Worm (Caenorhabditis elegans) whole organism, young adult: ENCODE results near the gene R13H9.6.

Experiments
- B0019.2 ChIP-seq: fragments of 200-800 bp; sonication (Bioruptor generic); conservative IDR thresholded peaks from 2 replicates; pipeline ENCODE4 v1.3.6; 2022; ENCODE audit warnings: missing genetic modification reagents, missing genetic modification characterization, missing compliant biosample characterization
- B0336.3 ChIP-seq: fragments of 200-800 bp; sonication (Bioruptor generic); IDR thresholded peaks from 2 replicates; pipeline ENCODE4 v1.3.6; 2022; ENCODE audit warnings: missing genetic modification characterization, missing compliant biosample characterization
- C06A6.2 ChIP-seq: fragments of 200-800 bp; sonication (Bioruptor generic); conservative IDR thresholded peaks from 2 replicates; pipeline ENCODE4 v1.3.6; 2022; ENCODE audit warnings: missing genetic modification characterization, missing compliant biosample characterization
- C17E4.6 ChIP-seq: fragments of 200-800 bp; sonication (Bioruptor generic); IDR thresholded peaks from 2 replicates; pipeline ENCODE4 v1.3.6; 2022; ENCODE audit warnings: missing genetic modification reagents, missing genetic modification characterization, missing compliant biosample characterization
- F37B4.10 ChIP-seq: fragments of 200-800 bp; sonication (Bioruptor generic); IDR thresholded peaks from 2 replicates; pipeline ENCODE4 v1.3.6; 2022; ENCODE audit warnings: missing genetic modification characterization, missing compliant biosample characterization
- F52B5.7 ChIP-seq: sonication (generic microtip); optimal IDR thresholded peaks from 2 replicates; lab custom pipeline; 2016; ENCODE audit warnings: mild to moderate bottlenecking, missing genetic modification characterization, missing compliant biosample characterization
- K12H6.12 ChIP-seq: fragments of 200-800 bp; sonication (Bioruptor generic); optimal IDR thresholded peaks from 2 replicates; lab custom pipeline; 2018; ENCODE audit warnings: mild to moderate bottlenecking, missing genetic modification characterization, missing compliant biosample characterization
- Y53G8AR.9 ChIP-seq: fragments of 200-800 bp; sonication (Bioruptor generic); conservative IDR thresholded peaks from 2 replicates; pipeline ENCODE4 v1.3.6; 2022; ENCODE audit warnings: missing genetic modification reagents, missing genetic modification characterization, missing compliant biosample characterization
- Y79H2A.3 ChIP-seq: fragments of 200-800 bp; sonication (Bioruptor generic); conservative IDR thresholded peaks from 2 replicates; pipeline ENCODE4 v1.3.6; 2022; ENCODE audit warnings: missing genetic modification reagents, missing genetic modification characterization, missing compliant biosample characterization
- Y95B8A.8 ChIP-seq: fragments of 200-800 bp; sonication (Bioruptor generic); IDR thresholded peaks from 2 replicates; pipeline ENCODE4 v1.3.6; 2022; ENCODE audit warnings: missing genetic modification reagents, missing genetic modification characterization, missing compliant biosample characterization
- ZK185.1 ChIP-seq: sonication (generic microtip); optimal IDR thresholded peaks from 2 replicates; lab custom pipeline; 2016; ENCODE audit warnings: mild to moderate bottlenecking, missing genetic modification characterization, missing compliant biosample characterization; ENCODE audit not compliant: poor library complexity, severe bottlenecking
- atf-7 ChIP-seq: sonication (generic microtip); optimal IDR thresholded peaks from 2 replicates; lab custom pipeline; 2017; ENCODE audit warnings: mild to moderate bottlenecking, missing genetic modification characterization, missing compliant biosample characterization
- attf-5 ChIP-seq: fragments of 200-800 bp; sonication (Bioruptor generic); optimal IDR thresholded peaks from 2 replicates; lab custom pipeline; 2018; ENCODE audit warnings: mild to moderate bottlenecking, missing genetic modification characterization, missing compliant biosample characterization
- ccch-3 ChIP-seq: fragments of 200-800 bp; sonication (Bioruptor generic); optimal IDR thresholded peaks from 2 replicates; lab custom pipeline; 2018; ENCODE audit warnings: mild to moderate bottlenecking, missing genetic modification characterization, missing compliant biosample characterization
- cebp-2 ChIP-seq: fragments of 200-800 bp; sonication (Bioruptor generic); IDR thresholded peaks from 2 replicates; pipeline ENCODE4 v1.3.6; 2022; ENCODE audit warnings: missing genetic modification characterization, missing compliant biosample characterization
- ceh-100 ChIP-seq: fragments of 200-800 bp; sonication (Bioruptor generic); IDR thresholded peaks from 2 replicates; pipeline ENCODE4 v1.3.6; 2022; ENCODE audit warnings: missing genetic modification reagents, missing genetic modification characterization, missing compliant biosample characterization
- ceh-79 ChIP-seq: sonication (generic microtip); optimal IDR thresholded peaks from 2 replicates; lab custom pipeline; 2017; ENCODE audit warnings: mild to moderate bottlenecking, missing genetic modification characterization, missing compliant biosample characterization
- chd-7 ChIP-seq: sonication (generic microtip); optimal IDR thresholded peaks from 2 replicates; lab custom pipeline; 2016; ENCODE audit warnings: mild to moderate bottlenecking, missing genetic modification characterization, moderate library complexity, missing compliant biosample characterization
- dox-1 ChIP-seq: fragments of 200-800 bp; sonication (Bioruptor generic); IDR thresholded peaks from 2 replicates; pipeline ENCODE4 v1.3.6; 2022; ENCODE audit warnings: missing genetic modification reagents, missing genetic modification characterization, missing compliant biosample characterization
- dpl-1 ChIP-seq: fragments of 150-350 bp; optimal IDR thresholded peaks from 2 replicates; lab custom pipeline; 2014; ENCODE audit warnings: missing biosample characterization, missing genetic modification reagents, missing genetic modification characterization
- egl-18 ChIP-seq: fragments of 200-800 bp; sonication (Bioruptor generic); IDR thresholded peaks from 2 replicates; pipeline ENCODE4 v1.3.6; 2022; ENCODE audit warnings: missing genetic modification reagents, missing genetic modification characterization, missing compliant biosample characterization
- ekl-4 ChIP-seq: fragments of 200-800 bp; sonication (Bioruptor generic); IDR thresholded peaks from 2 replicates; pipeline ENCODE4 v1.3.6; 2022; ENCODE audit warnings: missing genetic modification reagents, missing genetic modification characterization, missing compliant biosample characterization
- ets-4 ChIP-seq: fragments of 200-800 bp; sonication (Bioruptor generic); optimal IDR thresholded peaks from 2 replicates; lab custom pipeline; 2018; ENCODE audit warnings: mild to moderate bottlenecking, missing genetic modification characterization, missing compliant biosample characterization
- fkh-3 ChIP-seq: sonication (generic microtip); optimal IDR thresholded peaks from 2 replicates; lab custom pipeline; 2016; ENCODE audit warnings: mild to moderate bottlenecking, missing genetic modification characterization, missing compliant biosample characterization
- him-1 ChIP-seq: sonication (generic microtip); optimal IDR thresholded peaks from 2 replicates; lab custom pipeline; 2016; ENCODE audit warnings: missing genotype, missing genetic modification reagents, missing genetic modification characterization, missing compliant biosample characterization
- lin-26 ChIP-seq: fragments of 200-800 bp; sonication (Bioruptor generic); IDR thresholded peaks from 2 replicates; pipeline ENCODE4 v1.3.6; 2022; ENCODE audit warnings: missing genetic modification reagents, missing genetic modification characterization, missing compliant biosample characterization
- lin-35 ChIP-seq, 3 experiments: fragments of 150-350 bp in 2 of 3; sonication (generic microtip) in 1 of 3; optimal IDR thresholded peaks; 2 replicates each; lab custom pipeline; 2014 to 2018; ENCODE audit warnings: missing biosample characterization in 3 of 3, missing genetic modification characterization in 3 of 3, missing genetic modification reagents in 3 of 3
- madf-3 ChIP-seq: fragments of 200-800 bp; sonication (Bioruptor generic); IDR thresholded peaks from 2 replicates; pipeline ENCODE4 v1.3.6; 2022; ENCODE audit warnings: missing genetic modification reagents, missing genetic modification characterization, missing compliant biosample characterization
- madf-6 ChIP-seq: fragments of 200-800 bp; sonication (Bioruptor generic); IDR thresholded peaks from 2 replicates; pipeline ENCODE4 v1.3.6; 2022; ENCODE audit warnings: missing genetic modification reagents, missing genetic modification characterization, missing compliant biosample characterization
- mcd-1 ChIP-seq: fragments of 200-800 bp; sonication (Bioruptor generic); IDR thresholded peaks from 2 replicates; pipeline ENCODE4 v1.3.6; 2022; ENCODE audit warnings: missing genetic modification reagents, missing genetic modification characterization, missing compliant biosample characterization
- mxl-1 ChIP-seq: sonication (generic microtip); optimal IDR thresholded peaks from 2 replicates; lab custom pipeline; 2016; ENCODE audit warnings: missing genetic modification characterization, missing compliant biosample characterization
- nfyb-1 ChIP-seq: fragments of 200-800 bp; sonication (Bioruptor generic); IDR thresholded peaks from 2 replicates; pipeline ENCODE4 v1.3.6; 2022; ENCODE audit warnings: missing genetic modification reagents, missing genetic modification characterization, missing compliant biosample characterization
- pha-4 ChIP-seq: fragments of 150-350 bp; sonication (generic microtip); optimal IDR thresholded peaks from 2 replicates; lab custom pipeline; 2014; ENCODE audit warnings: missing biosample characterization, missing genetic modification reagents, missing genetic modification characterization
- rcor-1 ChIP-seq: fragments of 200-800 bp; sonication (Bioruptor generic); IDR thresholded peaks from 2 replicates; pipeline ENCODE4 v1.3.6; 2022; ENCODE audit warnings: missing genetic modification reagents, missing genetic modification characterization, missing compliant biosample characterization
- sea-2 ChIP-seq: fragments of 200-800 bp; sonication (Bioruptor generic); IDR thresholded peaks from 2 replicates; pipeline ENCODE4 v1.3.6; 2022; ENCODE audit warnings: missing genetic modification characterization, missing compliant biosample characterization
- snpc-1.3 ChIP-seq: sonication (generic microtip); optimal IDR thresholded peaks from 2 replicates; lab custom pipeline; 2017; ENCODE audit warnings: missing genetic modification characterization, mild to moderate bottlenecking, missing compliant biosample characterization, antibody characterized with exemption, moderate library complexity, missing genotype, missing genetic modification reagents; ENCODE audit not compliant: insufficient read depth
- snpc-4 ChIP-seq, 5 experiments: fragments of 150-350 bp in 1 of 5; sonication (generic microtip) in 4 of 5; optimal IDR thresholded peaks; 2 replicates each; lab custom pipeline; 2014 to 2018; ENCODE audit warnings: missing genetic modification characterization in 5 of 5, missing biosample characterization in 3 of 5, antibody characterized with exemption in 2 of 5, mild to moderate bottlenecking in 2 of 5, missing compliant biosample characterization in 2 of 5, missing genotype in 2 of 5, moderate library complexity in 2 of 5, missing genetic modification reagents in 1 of 5
- somi-1 ChIP-seq: fragments of 200-800 bp; sonication (Bioruptor generic); optimal IDR thresholded peaks from 2 replicates; lab custom pipeline; 2018; ENCODE audit warnings: mild to moderate bottlenecking, missing genetic modification characterization, missing compliant biosample characterization
- unc-130 ChIP-seq: sonication (generic microtip); optimal IDR thresholded peaks from 2 replicates; lab custom pipeline; 2016; ENCODE audit warnings: missing genetic modification reagents, missing genetic modification characterization, missing compliant biosample characterization
- unc-62 ChIP-seq: fragments of 150-350 bp; optimal IDR thresholded peaks from 2 replicates; lab custom pipeline; 2014; ENCODE audit warnings: missing biosample characterization, missing genetic modification reagents, missing genetic modification characterization
- xnd-1 ChIP-seq: sonication (generic microtip); optimal IDR thresholded peaks from 2 replicates; lab custom pipeline; 2016; ENCODE audit warnings: missing genotype, missing genetic modification reagents, missing genetic modification characterization, missing compliant biosample characterization
- ztf-28 ChIP-seq: fragments of 200-800 bp; sonication (Bioruptor generic); IDR thresholded peaks from 2 replicates; pipeline ENCODE4 v1.3.6; 2022; ENCODE audit warnings: missing genetic modification reagents, missing genetic modification characterization, missing compliant biosample characterization
- ztf-6 ChIP-seq: fragments of 200-800 bp; sonication (Bioruptor generic); IDR thresholded peaks from 2 replicates; pipeline ENCODE4 v1.3.6; 2022; ENCODE audit warnings: missing genetic modification reagents, missing genetic modification characterization, missing compliant biosample characterization

Gene R13H9.6

ce11 chrIV:5088814-5089322 is 20.4 kb upstream of the R13H9.6 start, which contains the start of gene ivd-1 (continued):
- no peak for TF ChIP-seq K12H6.12 (tag; lab: Kevin White, UChicago)
- no peak for TF ChIP-seq cebp-2 (GFP tag; lab: Robert Waterston, UW)
- TF ChIP-seq madf-3 (GFP tag; lab: Robert Waterston, UW), result no peak
- no peak for TF ChIP-seq ccch-3 (GFP tag; lab: Kevin White, UChicago)
- TF ChIP-seq pha-4 (tag; lab: Kevin White, UChicago), result no peak
- TF ChIP-seq somi-1 (GFP tag; lab: Kevin White, UChicago), result no peak
- TF ChIP-seq mxl-1 (tag; lab: Kevin White, UChicago), result no peak
- no peak for TF ChIP-seq C06A6.2 (GFP tag; lab: Robert Waterston, UW)
- peak; percentile 19; the same call in 1 of the 2 replicates for TF ChIP-seq dox-1 (GFP tag; lab: Robert Waterston, UW)

- TF ChIP-seq rcor-1 (GFP tag; lab: Robert Waterston, UW) (no peak), dpl-1 (no peak), Y53G8AR.9 (peak; percentile 18), C17E4.6 (no peak), cebp-2 (GFP tag; lab: Robert Waterston, UW) (0 out of 2 replicates have a peak, but pooled peaks have one; percentile 28), atf-7 (tag; lab: Kevin White, UChicago) (peak; percentile 41), unc-130 (no peak), lin-35 (GFP tag; optimal IDR thresholded peaks at IDR 0.05; lab: Kevin White, UChicago) (no peak), F52B5.7 (tag; lab: Kevin White, UChicago) (peak; percentile 56), ZK185.1 (tag; lab: Kevin White, UChicago) (peak; percentile 70), attf-5 (GFP tag; lab: Kevin White, UChicago) (no peak), B0019.2 (GFP tag; lab: Robert Waterston, UW) (no peak), him-1 (tag; lab: Kevin White, UChicago) (no peak), ceh-100 (0 out of 2 replicates have a peak, but pooled peaks have one; percentile 12), B0336.3 (GFP tag; lab: Robert Waterston, UW) (peak; percentile 59; the same call in 1 of the 2 replicates), madf-6 (no peak), egl-18 (GFP tag; lab: Robert Waterston, UW) (0 out of 2 replicates have a peak, but pooled peaks have one; percentile 40), nfyb-1 (GFP tag; lab: Robert Waterston, UW) (0 out of 2 replicates have a peak, but pooled peaks have one; percentile 30), ets-4 (GFP tag; lab: Kevin White, UChicago) (peak; percentile 6), xnd-1 (tag; lab: Kevin White, UChicago) (no peak), C06A6.2 (GFP tag; lab: Robert Waterston, UW) (0 out of 2 replicates have a peak, but pooled peaks have one; percentile 8), ztf-28 (GFP tag; lab: Robert Waterston, UW) (no peak), fkh-3 (tag; lab: Kevin White, UChicago) (peak; percentile 58), Y95B8A.8 (GFP tag; lab: Robert Waterston, UW) (no peak), snpc-4 (GFP tag; optimal IDR thresholded peaks at IDR 0.05; lab: Kevin White, UChicago) (no peak), snpc-4 (tag; optimal IDR thresholded peaks at IDR 0.05; lab: Kevin White, UChicago) (peak in 1 of 4 experiments; percentile 9), ztf-6 (GFP tag; lab: Robert Waterston, UW) (no peak), snpc-1.3 (tag; lab: Kevin White, UChicago) (no peak), ceh-79 (tag; lab: Kevin White, UChicago) (no peak), lin-26 (GFP tag; lab: Robert Waterston, UW) (0 out of 2 replicates have a peak, but pooled peaks have one; percentile 15), chd-7 (tag; lab: Kevin White, UChicago) (no peak), Y79H2A.3 (GFP tag; lab: Robert Waterston, UW) (no peak), F37B4.10 (GFP tag; lab: Robert Waterston, UW) (0 out of 2 replicates have a peak, but pooled peaks have one; percentile 35), madf-3 (GFP tag; lab: Robert Waterston, UW) (0 out of 2 replicates have a peak, but pooled peaks have one; percentile 53), ekl-4 (GFP tag; lab: Robert Waterston, UW) (0 out of 2 replicates have a peak, but pooled peaks have one; percentile 7), sea-2 (GFP tag; lab: Robert Waterston, UW) (no peak), mcd-1 (GFP tag; lab: Robert Waterston, UW) (0 out of 2 replicates have a peak, but pooled peaks have one; percentile 24), unc-62 (GFP tag; lab: Kevin White, UChicago) (no peak)
- TF ChIP-seq, all 124 proteins: peak for 18
Observed at ce11 chrIV:5086961-5087326, 18.5 kb upstream of the R13H9.6 start.
